Fruit fly (Drosophila melanogaster): ENCODE results near the gene Dbct.

DNA sequence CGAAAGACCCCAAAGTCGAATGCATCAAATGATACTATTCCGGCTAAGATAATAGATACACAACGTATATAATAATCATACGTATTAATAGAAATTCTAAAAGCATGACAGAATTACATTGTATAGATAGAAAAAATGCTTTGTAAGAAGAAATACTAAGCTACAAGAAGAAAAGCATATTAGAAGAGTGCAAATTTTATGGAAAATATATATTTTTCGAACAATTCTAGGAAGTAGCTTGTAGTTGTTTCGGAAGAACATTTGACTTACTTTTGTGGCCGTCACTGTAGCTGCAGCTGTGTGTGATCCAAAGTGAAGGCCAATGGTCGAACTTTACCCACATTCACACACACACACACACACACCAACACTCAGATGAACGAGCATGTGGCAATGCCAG, 46.1 kb downstream of the Dbct start:
- TF ChIP-seq CG4854 (GFP tag; optimal IDR thresholded peaks at IDR 0.05) (no peak), CG3281 (GFP tag; optimal IDR thresholded peaks at IDR 0.05) (no peak), CG18011 (GFP tag; optimal IDR thresholded peaks at IDR 0.05) (no peak), tio (GFP tag; optimal IDR thresholded peaks at IDR 0.05) (no peak), gsb (GFP tag; IDR thresholded peaks at IDR 0.05) (no peak), org-1 (GFP tag; optimal IDR thresholded peaks at IDR 0.05) (no peak), CG8478 (optimal IDR thresholded peaks at IDR 0.05) (no peak)

Data from whole organism, embryonic.